Worm (Caenorhabditis elegans) whole organism, L1 larva: ENCODE measurements around the gene kup-1.

Source experiments
- ama-1 ChIP-seq: fragments of 150-350 bp; optimal IDR thresholded peaks from 2 replicates; lab custom pipeline; 2014
- dpl-1 ChIP-seq, 3 experiments: fragments of 150-350 bp in 2 of 3; sonication (generic microtip) in 1 of 3; optimal IDR thresholded peaks; 2 replicates each; lab custom pipeline; 2014 to 2017; ENCODE audit warnings: missing biosample characterization in 3 of 3, missing genetic modification characterization in 3 of 3, missing genetic modification reagents in 3 of 3
- egl-13 ChIP-seq: sonication (generic microtip); optimal IDR thresholded peaks from 2 replicates; lab custom pipeline; 2016; ENCODE audit warnings: missing genotype, missing genetic modification reagents, missing genetic modification characterization, missing compliant biosample characterization
- jun-1 ChIP-seq: fragments of 150-350 bp; optimal IDR thresholded peaks from 2 replicates; lab custom pipeline; 2014; ENCODE audit warnings: missing biosample characterization, missing genetic modification reagents, missing genetic modification characterization
- lin-14 ChIP-seq: fragments of 200-800 bp; sonication (Bioruptor generic); optimal IDR thresholded peaks from 2 replicates; lab custom pipeline; 2018; ENCODE audit warnings: mild to moderate bottlenecking, missing genetic modification characterization, moderate library complexity, missing compliant biosample characterization
- lin-35 ChIP-seq, 2 experiments: fragments of 150-350 bp; optimal IDR thresholded peaks; 2 replicates each; lab custom pipeline; 2014; ENCODE audit warnings: missing biosample characterization in 2 of 2, missing genetic modification characterization in 2 of 2, missing genetic modification reagents in 2 of 2
- lin-39 ChIP-seq: fragments of 150-350 bp; optimal IDR thresholded peaks from 2 replicates; lab custom pipeline; 2014; ENCODE audit warnings: missing biosample characterization, missing genetic modification reagents, missing genetic modification characterization
- mab-9 ChIP-seq: fragments of 200-800 bp; sonication (Bioruptor generic); IDR thresholded peaks from 2 replicates; pipeline ENCODE4 v1.3.6; 2022; ENCODE audit warnings: missing genetic modification reagents, missing genetic modification characterization, missing compliant biosample characterization
- nhr-19 ChIP-seq: fragments of 200-800 bp; sonication (Bioruptor generic); conservative IDR thresholded peaks from 2 replicates; pipeline ENCODE4 v1.3.6; 2022; ENCODE audit warnings: missing genetic modification characterization, missing compliant biosample characterization
- nhr-28 ChIP-seq: fragments of 150-350 bp; optimal IDR thresholded peaks from 2 replicates; lab custom pipeline; 2014; ENCODE audit warnings: missing biosample characterization, missing genetic modification characterization
- pax-3 ChIP-seq: fragments of 200-800 bp; sonication (Bioruptor generic); optimal IDR thresholded peaks from 2 replicates; lab custom pipeline; 2018; ENCODE audit warnings: mild to moderate bottlenecking, missing genetic modification characterization, moderate library complexity, missing compliant biosample characterization
- swsn-7 ChIP-seq: sonication (generic microtip); optimal IDR thresholded peaks from 2 replicates; lab custom pipeline; 2016; ENCODE audit warnings: missing genetic modification characterization, missing compliant biosample characterization
- tlp-1 ChIP-seq: fragments of 150-350 bp; optimal IDR thresholded peaks from 2 replicates; lab custom pipeline; 2014; ENCODE audit warnings: missing biosample characterization, missing genetic modification characterization
- unc-130 ChIP-seq: fragments of 150-350 bp; optimal IDR thresholded peaks from 2 replicates; lab custom pipeline; 2017; ENCODE audit warnings: missing biosample characterization, missing genetic modification characterization, inconsistent platforms

ce11 chrV:12013298-12013697 lies 27.4 kb downstream of the kup-1 start, which contains the start of gene add-2:
- TF ChIP-seq lin-39 (tag; lab: Kevin White, UChicago) = no peak
- TF ChIP-seq unc-130 (tag; lab: Kevin White, UChicago) = no peak
- no peak for TF ChIP-seq lin-14 (GFP tag; lab: Kevin White, UChicago)
- TF ChIP-seq tlp-1 (tag; lab: Kevin White, UChicago) = no peak
- TF ChIP-seq swsn-7 (tag; lab: Kevin White, UChicago) = no peak
- TF ChIP-seq lin-35 (GFP tag; optimal IDR thresholded peaks at IDR 0.05; lab: Kevin White, UChicago) = no peak
- no peak for TF ChIP-seq jun-1 (tag; lab: Kevin White, UChicago)
- TF ChIP-seq dpl-1 (GFP tag; optimal IDR thresholded peaks at IDR 0.05; lab: Kevin White, UChicago) = no peak
- TF ChIP-seq pax-3 (tag; lab: Kevin White, UChicago) = no peak
- TF ChIP-seq egl-13 (tag; lab: Kevin White, UChicago) = no peak
- TF ChIP-seq nhr-19 (GFP tag; lab: Robert Waterston, UW) = no peak
- no peak for TF ChIP-seq nhr-28 (tag; lab: Kevin White, UChicago)
- TF ChIP-seq mab-9 (GFP tag; lab: Robert Waterston, UW) = no peak
- no peak for TF ChIP-seq ama-1 (lab: Kevin White, UChicago)
